Worm (Caenorhabditis elegans) whole organism, dauer: ENCODE measurements around the gene F11E6.4.

Experiments
- unc-62 ChIP-seq: sonication (generic microtip); optimal IDR thresholded peaks from 2 replicates; lab custom pipeline; 2017; ENCODE audit warnings: missing biosample characterization, missing genetic modification reagents, missing genetic modification characterization

The F11E6.4 gene

ce11 chrIV:17470096-17470602 lies at the start of gene F11E6.4:
TSS of gene F11E6.4 (minus strand) at chrIV:17470354.
- TF ChIP-seq unc-62 (GFP tag; lab: Kevin White, UChicago) = no peak

DNA sequence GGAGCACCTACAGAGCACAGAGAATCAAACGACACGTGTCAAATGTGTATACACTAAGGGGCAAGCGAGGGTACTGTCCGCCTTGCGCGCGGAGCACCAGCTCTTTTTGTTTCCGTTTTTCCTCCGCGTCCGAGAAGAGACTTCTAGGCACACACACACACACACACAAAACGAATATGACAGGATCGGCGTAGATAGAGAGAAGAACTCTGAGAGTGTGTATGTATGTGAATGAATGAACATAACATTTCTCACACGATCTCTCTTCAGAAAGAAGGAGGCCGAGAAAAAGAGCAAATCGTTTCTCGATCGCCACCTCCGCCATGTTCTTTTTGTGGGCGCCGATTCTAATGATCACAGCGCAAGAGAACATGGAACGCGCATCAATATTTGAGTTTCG lies 20.5 kb upstream of the F11E6.4 start, which contains the start of gene nas-6:
Gene nas-6, minus strand, starts transcription at position 101 of the 400 bp plus-strand sequence.
- TF ChIP-seq unc-62 (GFP tag; lab: Kevin White, UChicago) = no peak

DNA sequence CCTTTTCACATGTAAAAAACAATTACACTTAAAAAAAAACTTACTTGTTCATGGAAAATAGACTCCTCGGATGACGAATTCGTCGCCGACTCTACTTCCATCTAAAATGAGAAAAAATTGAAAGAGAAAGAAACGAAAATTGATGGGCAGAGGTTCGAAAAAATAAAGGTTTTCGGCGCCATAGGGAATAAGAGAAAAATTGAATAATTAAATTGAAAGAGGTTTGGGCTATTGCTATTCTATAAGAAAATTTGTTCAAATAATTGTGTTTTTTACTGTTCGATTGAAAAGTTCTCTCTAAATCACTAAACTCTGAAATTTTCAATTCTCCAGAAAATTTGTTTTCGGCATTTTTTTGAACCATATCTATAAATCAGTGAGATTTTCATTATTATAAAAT lies 13.1 kb upstream of the F11E6.4 start, which contains the start of gene rabr-2:
Gene rabr-2, minus strand, starts transcription at position 101 of the 400 bp plus-strand sequence.
- no peak for TF ChIP-seq unc-62 (GFP tag; lab: Kevin White, UChicago)

ce11 chrIV:17475743-17476142 lies 5.6 kb upstream of the F11E6.4 start, which contains the start of gene grl-24:
TSS of gene grl-24 (minus strand) at chrIV:17475843.
- TF ChIP-seq unc-62 (GFP tag; lab: Kevin White, UChicago) = no peak

- no peak for TF ChIP-seq unc-62 (GFP tag; lab: Kevin White, UChicago)
Observed at ce11 chrIV:17475242-17475641, 5.1 kb upstream of the F11E6.4 start, which contains the start of gene F11E6.9. TSS of gene F11E6.9 (minus strand) at chrIV:17475342.

DNA sequence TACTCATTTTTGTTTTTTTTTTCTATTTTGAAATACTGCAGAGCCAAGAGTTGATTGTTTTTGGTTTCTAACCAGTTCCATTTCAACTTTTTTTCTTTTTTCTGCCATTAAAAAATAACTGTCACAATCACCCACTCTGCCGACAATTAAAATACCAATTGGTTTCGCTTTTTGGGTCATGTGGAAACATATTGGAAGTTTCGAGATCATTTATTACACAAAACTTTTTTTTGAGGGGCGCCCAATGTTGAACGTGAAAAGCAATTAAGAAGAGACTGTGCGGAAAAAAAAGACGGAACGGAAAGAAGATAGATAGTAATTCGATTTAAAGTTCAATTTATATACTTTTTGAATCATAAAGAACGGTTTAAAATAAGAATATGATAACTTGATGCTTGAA lies 3.9 kb upstream of the F11E6.4 start:
- no peak for TF ChIP-seq unc-62 (GFP tag; lab: Kevin White, UChicago)

- TF ChIP-seq unc-62 (GFP tag; lab: Kevin White, UChicago) = no peak
Observed at ce11 chrIV:17473034-17473433, 2.9 kb upstream of the F11E6.4 start, which contains the start of gene gba-3. TSS of gene gba-3 (plus strand) at chrIV:17473334.

DNA sequence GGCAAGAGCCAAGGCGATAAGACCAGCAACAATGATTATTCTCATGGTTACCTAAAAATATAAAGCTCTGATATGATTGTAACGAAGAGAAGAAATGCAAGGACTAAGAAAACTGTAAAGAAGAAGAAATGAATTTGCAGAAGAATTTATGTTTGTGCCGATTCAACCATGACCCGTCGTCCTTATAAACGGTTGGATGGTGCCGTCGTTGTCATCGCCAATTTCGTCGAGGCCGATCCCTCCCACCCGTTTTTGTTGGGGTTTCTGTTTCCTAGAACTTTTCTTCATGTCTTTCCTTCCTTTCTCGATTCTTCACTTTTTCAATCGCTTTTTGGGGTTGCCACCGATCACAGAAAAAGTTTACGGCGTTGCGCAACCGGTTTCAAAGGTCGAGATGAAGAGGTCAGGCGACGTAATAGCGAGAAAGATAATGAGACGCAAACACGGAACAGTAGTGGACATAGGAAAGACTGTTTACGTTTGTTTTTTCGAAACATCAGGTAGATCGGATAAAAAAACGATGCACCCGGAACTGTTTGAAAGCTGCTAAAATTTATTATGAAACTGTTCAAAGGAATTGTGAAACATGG lies 1.8 kb upstream of the F11E6.4 start, which contains the start of gene epic-1:
Gene epic-1, minus strand, starts transcription at position 51 of the 590 bp plus-strand sequence.
- TF ChIP-seq unc-62 (GFP tag; lab: Kevin White, UChicago) = peak; percentile 1

- TF ChIP-seq unc-62 (GFP tag; lab: Kevin White, UChicago) = no peak
Observed at ce11 chrIV:17467825-17468224, 2.3 kb downstream of the F11E6.4 start.

ce11 chrIV:17467325-17467724 lies 2.8 kb downstream of the F11E6.4 start, which contains the start of gene elo-2:
TSS of gene elo-2 (minus strand) at chrIV:17467408.
- TF ChIP-seq unc-62 (GFP tag; lab: Kevin White, UChicago) = no peak

- no peak for TF ChIP-seq unc-62 (GFP tag; lab: Kevin White, UChicago)
Observed at ce11 chrIV:17465886-17466285, 4.3 kb downstream of the F11E6.4 start, which contains the start of gene F11E6.6. TSS of gene F11E6.6 (minus strand) at chrIV:17465986.

ce11 chrIV:17463108-17463608 lies 7.0 kb downstream of the F11E6.4 start, which contains the start of gene F11E6.10:
TSS of gene F11E6.10 (minus strand) at chrIV:17463158.
- TF ChIP-seq unc-62 (GFP tag; lab: Kevin White, UChicago) = no peak

- TF ChIP-seq unc-62 (GFP tag; lab: Kevin White, UChicago) = no peak
Observed at ce11 chrIV:17461222-17461707, 8.9 kb downstream of the F11E6.4 start, which contains the start of gene rif-1.1. TSS of gene rif-1.1 (minus strand) at chrIV:17461272.

DNA sequence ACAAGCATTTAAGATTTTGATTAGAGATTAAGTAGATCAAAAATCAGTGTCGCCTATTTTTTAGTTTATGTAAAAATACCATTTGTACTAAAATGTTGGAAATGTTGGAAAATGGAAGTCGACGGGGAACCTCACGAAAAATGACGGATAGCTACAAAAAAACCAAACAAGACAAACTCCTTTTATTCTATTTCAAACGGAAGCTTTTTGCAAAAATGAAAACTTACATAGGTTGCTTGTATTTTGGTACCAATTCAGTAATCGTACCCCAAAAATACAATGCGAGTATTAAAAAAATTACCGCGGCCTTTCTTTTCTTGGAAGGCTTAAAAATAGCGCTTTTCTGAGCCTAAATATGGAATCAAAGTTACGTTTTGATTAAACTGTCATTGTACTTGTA lies 16.2 kb downstream of the F11E6.4 start:
- no peak for TF ChIP-seq unc-62 (GFP tag; lab: Kevin White, UChicago)

DNA sequence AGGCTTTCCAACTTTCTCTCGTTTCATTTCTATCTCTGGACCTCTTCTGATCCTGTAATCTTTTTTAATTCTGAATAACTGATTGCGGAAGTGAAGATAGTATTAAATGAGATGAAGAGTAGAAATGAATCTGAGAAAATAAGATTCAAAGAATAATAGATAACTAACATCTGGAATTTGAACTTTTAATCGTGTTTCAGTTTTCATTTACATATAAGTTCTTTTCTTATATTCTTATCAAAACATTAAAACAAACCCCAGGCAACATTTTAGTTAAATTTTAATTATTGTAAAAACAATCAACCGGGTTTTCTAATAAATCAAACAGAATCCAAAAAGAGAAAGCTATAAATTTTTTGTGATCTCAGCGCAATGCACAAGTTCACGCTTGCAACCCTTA lies 17.0 kb downstream of the F11E6.4 start:
- TF ChIP-seq unc-62 (GFP tag; lab: Kevin White, UChicago) = no peak

DNA sequence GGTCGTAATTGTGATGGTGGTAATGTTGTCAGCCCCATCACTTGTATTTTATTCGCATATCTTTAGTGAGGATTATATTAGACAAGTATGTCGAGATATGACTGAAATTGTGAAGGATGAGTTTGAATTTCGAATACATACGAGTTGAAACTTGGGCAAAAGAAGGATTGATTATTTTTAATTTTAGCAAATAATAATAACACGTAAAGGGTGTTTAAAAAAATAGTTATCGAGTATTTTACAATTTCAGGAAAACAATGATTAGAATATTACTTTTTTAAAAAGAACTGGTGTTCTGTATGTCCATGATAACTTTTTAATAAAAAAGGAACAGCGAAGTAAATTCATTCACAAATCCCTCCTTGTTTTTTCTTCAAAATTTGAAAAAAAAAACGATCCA lies 19.7 kb downstream of the F11E6.4 start, which contains the start of gene F11E6.8:
Gene F11E6.8, minus strand, starts transcription at position 101 of the 400 bp plus-strand sequence.
- TF ChIP-seq unc-62 (GFP tag; lab: Kevin White, UChicago) = no peak
